Fruit fly (Drosophila melanogaster) whole organism, embryonic: ENCODE measurements around the gene CG34256.

ENCODE experiments used
- Asciz ChIP-seq: fragments of 200-800 bp; sonication (Bioruptor generic); optimal IDR thresholded peaks from 2 replicates; lab custom pipeline; 2017; ENCODE audit warnings: missing biosample characterization, mild to moderate bottlenecking, missing genetic modification characterization, missing genetic modification reagents
- Bgb ChIP-seq: fragments of 200-800 bp; sonication (Bioruptor generic); IDR thresholded peaks from 2 replicates; pipeline ENCODE4 v1.3.6; 2022; ENCODE audit warnings: missing biosample characterization, missing genetic modification characterization; ENCODE audit not compliant: partially characterized antibody
- CG1024 ChIP-seq: fragments of 200-800 bp; sonication (Bioruptor generic); IDR thresholded peaks from 2 replicates; pipeline ENCODE4 v1.3.6; 2022; ENCODE audit warnings: missing biosample characterization, missing genetic modification characterization
- CG10321 ChIP-seq: fragments of 200-800 bp; sonication (Bioruptor generic); IDR thresholded peaks from 2 replicates; pipeline ENCODE4 v1.3.6; 2022; ENCODE audit warnings: missing biosample characterization, missing genetic modification characterization
- CG10543 ChIP-seq: fragments of 200-800 bp; sonication (Bioruptor generic); optimal IDR thresholded peaks from 3 replicates; lab custom pipeline; 2017; ENCODE audit warnings: missing biosample characterization, mild to moderate bottlenecking, missing genetic modification characterization, moderate library complexity
- CG12236 ChIP-seq: fragments of 200-800 bp; sonication (Bioruptor generic); optimal IDR thresholded peaks from 2 replicates; lab custom pipeline; 2016; ENCODE audit warnings: missing biosample characterization, missing genetic modification characterization
- CG12299 ChIP-seq: fragments of 200-800 bp; sonication (Bioruptor generic); optimal IDR thresholded peaks from 2 replicates; lab custom pipeline; 2018; ENCODE audit warnings: missing biosample characterization, mild to moderate bottlenecking, missing genetic modification characterization
- CG13287 ChIP-seq: fragments of 200-800 bp; sonication (Bioruptor generic); IDR thresholded peaks from 2 replicates; pipeline ENCODE4 v1.3.6; 2022; ENCODE audit warnings: missing biosample characterization, missing genetic modification characterization; ENCODE audit not compliant: partially characterized antibody
- CG13894 ChIP-seq: fragments of 200-800 bp; sonication (Bioruptor generic); optimal IDR thresholded peaks from 3 replicates; lab custom pipeline; 2018; ENCODE audit warnings: missing biosample characterization, mild to moderate bottlenecking, missing genetic modification characterization, moderate library complexity
- CG15601 ChIP-seq: fragments of 200-800 bp; sonication (Bioruptor generic); optimal IDR thresholded peaks from 3 replicates; lab custom pipeline; 2019; ENCODE audit warnings: missing biosample characterization, mild to moderate bottlenecking, missing genetic modification characterization, moderate library complexity
- CG17359 ChIP-seq: fragments of 200-800 bp; sonication (Bioruptor generic); optimal IDR thresholded peaks from 3 replicates; lab custom pipeline; 2018; ENCODE audit warnings: missing biosample characterization, mild to moderate bottlenecking, missing genetic modification characterization, moderate library complexity
- CG2678 ChIP-seq: fragments of 200-800 bp; sonication (Bioruptor generic); optimal IDR thresholded peaks from 3 replicates; lab custom pipeline; 2019; ENCODE audit warnings: missing biosample characterization, mild to moderate bottlenecking, missing genetic modification characterization, moderate library complexity
- CG32767 ChIP-seq: fragments of 200-800 bp; sonication (Bioruptor generic); IDR thresholded peaks from 2 replicates; pipeline ENCODE4 v1.3.6; 2022; ENCODE audit warnings: missing biosample characterization, missing genetic modification characterization
- CG32772 ChIP-seq: fragments of 200-800 bp; sonication (Bioruptor generic); IDR thresholded peaks from 2 replicates; pipeline ENCODE4 v1.3.6; 2022; ENCODE audit warnings: missing biosample characterization, missing genetic modification characterization
- CG34224 ChIP-seq: fragments of 200-800 bp; sonication (Bioruptor generic); IDR thresholded peaks from 3 replicates; pipeline ENCODE4 v1.3.6; 2022; ENCODE audit warnings: missing biosample characterization, missing genetic modification characterization; ENCODE audit not compliant: partially characterized antibody
- CG34376 ChIP-seq: fragments of 200-800 bp; sonication (Bioruptor generic); optimal IDR thresholded peaks from 2 replicates; lab custom pipeline; 2018; ENCODE audit warnings: missing biosample characterization, mild to moderate bottlenecking, missing genetic modification characterization
- CG4282 ChIP-seq: fragments of 200-800 bp; sonication (Bioruptor generic); optimal IDR thresholded peaks from 2 replicates; lab custom pipeline; 2016; ENCODE audit warnings: missing biosample characterization, missing genetic modification characterization
- CrebB ChIP-seq: fragments of 200-800 bp; sonication (Bioruptor generic); optimal IDR thresholded peaks from 3 replicates; lab custom pipeline; 2018; ENCODE audit warnings: missing biosample characterization, mild to moderate bottlenecking, missing genetic modification characterization
- E2f2 ChIP-seq: fragments of 200-800 bp; sonication (Bioruptor generic); IDR thresholded peaks from 2 replicates; pipeline ENCODE4 v1.3.6; 2022; ENCODE audit warnings: missing biosample characterization, missing genetic modification characterization
- Hand ChIP-seq: fragments of 200-800 bp; sonication (Bioruptor generic); optimal IDR thresholded peaks from 2 replicates; lab custom pipeline; 2017; ENCODE audit warnings: mild to moderate bottlenecking, missing biosample characterization, missing genetic modification reagents, missing genetic modification characterization
- Sox102F ChIP-seq: fragments of 200-800 bp; sonication (Bioruptor generic); optimal IDR thresholded peaks from 2 replicates; lab custom pipeline; 2018; ENCODE audit warnings: missing biosample characterization, mild to moderate bottlenecking, missing genetic modification characterization, moderate library complexity
- Trl ChIP-seq, 3 experiments: fragments of >200 bp in 2 of 3; fragments of 200-800 bp in 1 of 3; sonication (Bioruptor generic) in 1 of 3; optimal IDR thresholded peaks; 2 replicates in 1 of 3; 3 replicates in 2 of 3; lab custom pipeline; 2016 to 2017; ENCODE audit warnings: missing biosample characterization in 1 of 3, missing genetic modification characterization in 1 of 3
- Xbp1 ChIP-seq: fragments of 200-800 bp; sonication (Bioruptor generic); optimal IDR thresholded peaks from 3 replicates; lab custom pipeline; 2016; ENCODE audit warnings: missing biosample characterization, mild to moderate bottlenecking, missing genetic modification characterization
- ara ChIP-seq: fragments of 200-800 bp; sonication (Bioruptor generic); IDR thresholded peaks from 2 replicates; pipeline ENCODE4 v1.3.6; 2022; ENCODE audit warnings: missing biosample characterization, missing genetic modification characterization
- bbx ChIP-seq: fragments of 200-800 bp; sonication (Bioruptor generic); IDR thresholded peaks from 2 replicates; pipeline ENCODE4 v1.3.6; 2022; ENCODE audit warnings: missing biosample characterization, missing genetic modification characterization; ENCODE audit not compliant: partially characterized antibody
- bigmax ChIP-seq: fragments of 200-800 bp; sonication (Bioruptor generic); optimal IDR thresholded peaks from 2 replicates; lab custom pipeline; 2018; ENCODE audit warnings: missing biosample characterization, mild to moderate bottlenecking, missing genetic modification characterization
- chinmo ChIP-seq: fragments of 200-800 bp; sonication (Bioruptor generic); IDR thresholded peaks from 4 replicates; pipeline ENCODE4 v1.3.6; 2022; ENCODE audit warnings: missing biosample characterization, missing genetic modification characterization; ENCODE audit not compliant: partially characterized antibody
- ci ChIP-seq: fragments of 200-800 bp; sonication (Bioruptor generic); IDR thresholded peaks from 3 replicates; pipeline ENCODE4 v1.3.6; 2022; ENCODE audit warnings: missing biosample characterization, missing genetic modification characterization
- corto ChIP-seq: fragments of 200-800 bp; sonication (Bioruptor generic); optimal IDR thresholded peaks from 2 replicates; lab custom pipeline; 2016; ENCODE audit warnings: missing biosample characterization, mild to moderate bottlenecking, missing genetic modification characterization, moderate library complexity
- crp ChIP-seq, 2 experiments: fragments of 200-800 bp; sonication (Bioruptor generic); optimal IDR thresholded peaks; 2 replicates in 1 of 2; 3 replicates in 1 of 2; lab custom pipeline; 2017; ENCODE audit warnings: missing biosample characterization in 2 of 2, missing genetic modification characterization in 2 of 2, mild to moderate bottlenecking in 1 of 2, moderate library complexity in 1 of 2
- cwo ChIP-seq: fragments of 200-800 bp; sonication (Bioruptor generic); optimal IDR thresholded peaks from 3 replicates; lab custom pipeline; 2017; ENCODE audit warnings: missing biosample characterization, missing genetic modification characterization, mild to moderate bottlenecking, moderate library complexity, missing genetic modification reagents
- dm ChIP-seq: fragments of 200-800 bp; sonication (Bioruptor generic); optimal IDR thresholded peaks from 3 replicates; lab custom pipeline; 2016; ENCODE audit warnings: missing biosample characterization, missing genetic modification characterization
- exex ChIP-seq: fragments of 200-800 bp; sonication (Bioruptor generic); optimal IDR thresholded peaks from 4 replicates; lab custom pipeline; 2018; ENCODE audit warnings: missing biosample characterization, mild to moderate bottlenecking, missing genetic modification characterization, moderate library complexity
- gem ChIP-seq: fragments of 200-800 bp; sonication (Bioruptor generic); optimal IDR thresholded peaks from 2 replicates; lab custom pipeline; 2019; ENCODE audit warnings: missing biosample characterization, mild to moderate bottlenecking, missing genetic modification characterization, moderate library complexity
- grn ChIP-seq: fragments of 200-800 bp; sonication (Bioruptor generic); optimal IDR thresholded peaks from 3 replicates; lab custom pipeline; 2017; ENCODE audit warnings: missing biosample characterization, missing genetic modification characterization
- lab ChIP-seq: fragments of 200-800 bp; sonication (Bioruptor generic); optimal IDR thresholded peaks from 3 replicates; lab custom pipeline; 2017; ENCODE audit warnings: missing biosample characterization, missing genetic modification characterization, mild to moderate bottlenecking, moderate library complexity, missing genetic modification reagents
- lilli ChIP-seq: fragments of 200-800 bp; sonication (Bioruptor generic); optimal IDR thresholded peaks from 3 replicates; lab custom pipeline; 2016; ENCODE audit warnings: missing biosample characterization, missing genetic modification characterization
- mirr ChIP-seq: fragments of 200-800 bp; sonication (Bioruptor generic); optimal IDR thresholded peaks from 3 replicates; lab custom pipeline; 2018; ENCODE audit warnings: missing biosample characterization, mild to moderate bottlenecking, missing genetic modification characterization
- otp ChIP-seq: fragments of 200-800 bp; sonication (Bioruptor generic); IDR thresholded peaks from 3 replicates; pipeline ENCODE4, ENCODE4 v1.3.6; 2022; ENCODE audit warnings: missing biosample characterization, missing genetic modification characterization
- p53 ChIP-seq: fragments of 200-800 bp; sonication (Bioruptor generic); optimal IDR thresholded peaks from 2 replicates; lab custom pipeline; 2016; ENCODE audit warnings: missing biosample characterization, missing genetic modification characterization
- scrt ChIP-seq: fragments of 200-800 bp; sonication (Bioruptor generic); optimal IDR thresholded peaks from 2 replicates; lab custom pipeline; 2018; ENCODE audit warnings: missing biosample characterization, mild to moderate bottlenecking, missing genetic modification characterization, moderate library complexity
- sd ChIP-seq: fragments of 200-800 bp; sonication (Bioruptor generic); optimal IDR thresholded peaks from 3 replicates; lab custom pipeline; 2018; ENCODE audit warnings: missing biosample characterization, mild to moderate bottlenecking, missing genetic modification characterization, moderate library complexity
- sug ChIP-seq: fragments of 200-800 bp; optimal IDR thresholded peaks from 2 replicates; lab custom pipeline; 2019; ENCODE audit warnings: missing biosample characterization, mild to moderate bottlenecking, missing genetic modification characterization, moderate library complexity
- tup ChIP-seq: fragments of 200-800 bp; sonication (Bioruptor generic); optimal IDR thresholded peaks from 2 replicates; lab custom pipeline; 2016; ENCODE audit warnings: missing biosample characterization, mild to moderate bottlenecking, missing genetic modification characterization, moderate library complexity
- unc-4 ChIP-seq: fragments of 200-800 bp; sonication (Bioruptor generic); IDR thresholded peaks from 2 replicates; pipeline ENCODE4 v1.3.6; 2022; ENCODE audit warnings: missing biosample characterization, missing genetic modification characterization; ENCODE audit not compliant: partially characterized antibody
- wdn ChIP-seq: fragments of 200-800 bp; sonication (Bioruptor generic); IDR thresholded peaks from 2 replicates; pipeline ENCODE4 v1.3.6; 2022; ENCODE audit warnings: missing biosample characterization, missing genetic modification characterization
- wor ChIP-seq: fragments of 200-800 bp; sonication (Bioruptor generic); IDR thresholded peaks from 2 replicates; pipeline ENCODE4 v1.3.6; 2022; ENCODE audit warnings: missing biosample characterization, missing genetic modification characterization

CG34256 gene

DNA sequence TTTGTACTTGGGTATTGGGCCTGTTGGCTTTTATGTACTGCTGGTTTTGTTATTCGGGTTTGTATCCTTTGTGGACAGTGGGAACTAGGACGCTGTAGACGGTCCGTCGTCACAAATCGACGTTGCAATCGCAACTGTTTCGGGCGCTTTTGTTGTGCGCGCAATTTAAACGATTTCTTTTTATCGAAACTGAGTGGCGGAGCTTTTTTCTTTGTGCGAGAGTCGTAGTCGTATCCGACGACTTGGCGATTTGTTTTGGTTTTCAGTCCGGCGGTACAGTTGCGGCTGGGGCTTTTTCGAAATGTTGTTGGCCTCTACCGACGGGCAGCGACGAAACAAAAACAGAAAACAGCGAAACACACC is 6.0 kb upstream of the CG34256 start (continued):
- TF ChIP-seq CG32772 (GFP tag; lab: Robert Waterston, UW) (no peak), E2f2 (GFP tag; lab: Robert Waterston, UW) (peak; percentile 56), wdn (peak; percentile 77), Asciz (GFP tag; lab: Kevin White, UChicago) (no peak), Bgb (GFP tag; lab: Robert Waterston, UW) (peak; percentile 22; the same call in 1 of the 2 replicates), chinmo (GFP tag; lab: Robert Waterston, UW) (peak; percentile 93; the same call in 3 of the 4 replicates), CG32767 (GFP tag; lab: Robert Waterston, UW) (no peak), unc-4 (GFP tag; lab: Robert Waterston, UW) (0 out of 2 replicates have a peak, but pooled peaks have one; percentile 24), otp (GFP tag; lab: Robert Waterston, UW) (0 out of 3 replicates have a peak, but pooled peaks have one; percentile 4), CG34224 (0 out of 3 replicates have a peak, but pooled peaks have one; percentile 26), CG34376 (GFP tag; lab: Kevin White, UChicago) (peak; percentile 32), CG10543 (GFP tag; lab: Kevin White, UChicago) (peak; percentile 13), bbx (GFP tag; lab: Robert Waterston, UW) (peak; percentile 27; the same call in 1 of the 2 replicates), CG13287 (peak; percentile 32; the same call in 1 of the 2 replicates), ci (GFP tag; lab: Robert Waterston, UW) (peak; percentile 15; the same call in 1 of the 3 replicates)

dm6 chr3L:18994505-18994969 is 4.9 kb upstream of the CG34256 start:
- TF ChIP-seq dm (GFP tag; lab: Kevin White, UChicago) (peak; percentile 6), gem (tag; lab: Kevin White, UChicago) (no peak), corto (GFP tag; lab: Kevin White, UChicago) (no peak), grn (GFP tag; lab: Kevin White, UChicago) (peak; percentile 89), CG13894 (peak; percentile 86), CG17359 (tag; lab: Kevin White, UChicago) (no peak), CG1024 (no peak), lilli (GFP tag; lab: Kevin White, UChicago) (no peak), CG12299 (tag; lab: Kevin White, UChicago) (no peak), sd (peak; percentile 2), bigmax (GFP tag; lab: Kevin White, UChicago) (peak; percentile 20), p53 (GFP tag; lab: Kevin White, UChicago) (no peak), mirr (GFP tag; lab: Kevin White, UChicago) (peak; percentile 95), Xbp1 (GFP tag; lab: Kevin White, UChicago) (no peak), Hand (GFP tag; lab: Kevin White, UChicago) (peak; percentile 45), chinmo (GFP tag; lab: Robert Waterston, UW) (peak; percentile 79; the same call in 1 of the 4 replicates), Trl (optimal IDR thresholded peaks at IDR 0.05; lab: Kevin White, UChicago) (peak; percentile 28 to 61), Trl (GFP tag; optimal IDR thresholded peaks at IDR 0.05; lab: Kevin White, UChicago) (no peak), tup (GFP tag; lab: Kevin White, UChicago) (no peak), cwo (peak; percentile 96), CG2678 (tag; lab: Kevin White, UChicago) (peak; percentile 23), CrebB (peak; percentile 26), wor (GFP tag; lab: Robert Waterston, UW) (no peak), exex (tag; lab: Kevin White, UChicago) (peak; percentile 92), CG10321 (GFP tag; lab: Robert Waterston, UW) (0 out of 2 replicates have a peak, but pooled peaks have one; percentile 5), bbx (GFP tag; lab: Robert Waterston, UW) (no peak), CG4282 (GFP tag; lab: Kevin White, UChicago) (no peak), sug (tag; lab: Kevin White, UChicago) (peak; percentile 95), crp (GFP tag; optimal IDR thresholded peaks at IDR 0.05; lab: Kevin White, UChicago) (peak in 1 of 2 experiments; percentile 28), CG12236 (no peak), lab (GFP tag; lab: Kevin White, UChicago) (peak; percentile 30), CG15601 (peak; percentile 4), ara (no peak), scrt (GFP tag; lab: Kevin White, UChicago) (peak; percentile 75), Sox102F (GFP tag; lab: Kevin White, UChicago) (no peak)
